Worm (Caenorhabditis elegans): ENCODE measurements around the gene abts-4.

abts-4 gene

DNA sequence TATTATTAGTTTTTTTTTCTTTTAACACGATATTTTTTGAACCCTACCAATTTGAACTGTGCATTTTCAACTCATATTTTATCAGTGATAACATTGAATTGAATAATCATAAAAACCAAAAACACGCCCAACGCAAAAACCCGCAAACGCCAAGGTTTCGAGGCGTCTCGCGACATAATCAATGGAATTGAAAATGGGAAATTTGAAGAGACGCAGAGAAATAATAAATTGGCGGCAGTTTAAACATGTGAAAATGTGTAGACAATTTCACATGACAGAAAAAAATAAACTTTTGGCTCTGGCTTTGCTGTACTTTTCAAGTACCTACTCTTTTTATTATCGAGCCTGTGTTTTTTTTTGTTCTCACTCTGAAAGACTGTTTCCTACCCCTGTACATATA is 43.3 kb upstream of the abts-4 start (continued):
- TF ChIP-seq egl-13 (tag; optimal IDR thresholded peaks at IDR 0.05), result no peak
- TF ChIP-seq egl-27 (tag; optimal IDR thresholded peaks at IDR 0.05), result no peak
- peak; percentile 47 to 72 for TF ChIP-seq lsy-2 (tag; optimal IDR thresholded peaks at IDR 0.05)
- TF ChIP-seq mdl-1 (tag; optimal IDR thresholded peaks at IDR 0.05), result peak in 1 of 2 experiments; percentile 71
- no peak for TF ChIP-seq nhr-84 (tag; optimal IDR thresholded peaks at IDR 0.05)
- TF ChIP-seq nhr-28 (tag; optimal IDR thresholded peaks at IDR 0.05), result no peak
- peak; percentile 72 for TF ChIP-seq lin-14 (GFP tag; optimal IDR thresholded peaks at IDR 0.05)
- TF ChIP-seq nhr-85 (tag), result peak; percentile 75
- TF ChIP-seq rnt-1 (tag; optimal IDR thresholded peaks at IDR 0.05), result peak; percentile 61
- TF ChIP-seq lin-39 (tag; optimal IDR thresholded peaks at IDR 0.05), result peak; percentile 46
- peak; percentile 75 for TF ChIP-seq elt-2 (tag; optimal IDR thresholded peaks at IDR 0.05)
- TF ChIP-seq sptf-1 (tag; optimal IDR thresholded peaks at IDR 0.05), result no peak
- TF ChIP-seq unc-62 (GFP tag; optimal IDR thresholded peaks at IDR 0.05), result no peak
- peak; percentile 6 to 48 (median 28) for TF ChIP-seq ceh-82 (tag; optimal IDR thresholded peaks at IDR 0.05)
- TF ChIP-seq F16B12.6 (tag; optimal IDR thresholded peaks at IDR 0.05), result no peak
- peak; percentile 12 for TF ChIP-seq lin-15B (tag; optimal IDR thresholded peaks at IDR 0.05)
- no peak for TF ChIP-seq ceh-88 (GFP tag; IDR thresholded peaks at IDR 0.05)
- no peak for TF ChIP-seq unc-98 (GFP tag; IDR thresholded peaks at IDR 0.05)
- TF ChIP-seq sox-4 (tag; optimal IDR thresholded peaks at IDR 0.05), result no peak
- peak; percentile 41 for TF ChIP-seq unc-86 (tag; optimal IDR thresholded peaks at IDR 0.05)
- no peak for TF ChIP-seq ces-1 (GFP tag; optimal IDR thresholded peaks at IDR 0.05)
- TF ChIP-seq nhr-12 (tag; optimal IDR thresholded peaks at IDR 0.05), result no peak
- peak; percentile 59 for TF ChIP-seq nhr-47 (tag; optimal IDR thresholded peaks at IDR 0.05)
- no peak for TF ChIP-seq aha-1 (tag; optimal IDR thresholded peaks at IDR 0.05)
- peak; percentile 10 for TF ChIP-seq nhr-77 (tag; optimal IDR thresholded peaks at IDR 0.05)
- peak; percentile 73 for TF ChIP-seq snu-23 (GFP tag; optimal IDR thresholded peaks at IDR 0.05)
- TF ChIP-seq nhr-76 (tag; optimal IDR thresholded peaks at IDR 0.05), result no peak
- no peak for TF ChIP-seq tlp-1 (tag; optimal IDR thresholded peaks at IDR 0.05)
- TF ChIP-seq C04F5.9 (tag; optimal IDR thresholded peaks at IDR 0.05), result no peak
- TF ChIP-seq unc-30 (tag; optimal IDR thresholded peaks at IDR 0.05), result no peak
- peak; percentile 42 for TF ChIP-seq lin-13 (GFP tag; optimal IDR thresholded peaks at IDR 0.05)
- no peak for TF ChIP-seq ama-1 (optimal IDR thresholded peaks at IDR 0.05)

DNA sequence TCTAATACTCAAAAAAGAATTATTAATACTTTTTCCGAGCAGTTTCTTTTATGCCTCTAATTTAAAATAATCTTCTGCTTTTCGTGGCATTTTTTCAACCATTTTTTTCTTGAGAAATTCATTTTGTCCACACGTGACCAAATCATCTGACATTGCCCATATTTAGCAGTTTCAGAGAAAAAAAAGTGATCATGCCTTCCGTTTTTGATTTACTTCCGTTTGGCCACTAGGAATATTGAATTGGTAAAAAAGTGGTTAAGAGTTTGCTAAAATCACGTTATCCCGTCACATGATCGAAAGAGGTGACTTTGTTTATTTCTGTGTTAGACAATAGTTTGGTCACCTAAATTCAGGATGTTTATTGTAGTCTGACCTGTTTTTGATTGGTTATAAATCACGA is 42.9 kb upstream of the abts-4 start:
- TF ChIP-seq aha-1 (tag; optimal IDR thresholded peaks at IDR 0.05) (no peak), mep-1 (tag; optimal IDR thresholded peaks at IDR 0.05) (peak; percentile 6), nhr-11 (tag; optimal IDR thresholded peaks at IDR 0.05) (no peak), lin-15B (tag; optimal IDR thresholded peaks at IDR 0.05) (no peak), mef-2 (tag; optimal IDR thresholded peaks at IDR 0.05) (no peak), nhr-12 (tag; optimal IDR thresholded peaks at IDR 0.05) (no peak), nhr-84 (tag; optimal IDR thresholded peaks at IDR 0.05) (no peak), elt-3 (tag; optimal IDR thresholded peaks at IDR 0.05) (no peak), tbx-2 (tag; optimal IDR thresholded peaks at IDR 0.05) (no peak), nhr-85 (tag) (no peak), fkh-10 (GFP tag; optimal IDR thresholded peaks at IDR 0.05) (no peak), egl-13 (tag; optimal IDR thresholded peaks at IDR 0.05) (peak; percentile 12), C04F5.9 (tag; optimal IDR thresholded peaks at IDR 0.05) (no peak), skn-1 (tag; optimal IDR thresholded peaks at IDR 0.05) (no peak), jun-1 (tag; optimal IDR thresholded peaks at IDR 0.05) (no peak), isw-1 (GFP tag; IDR thresholded peaks at IDR 0.05) (no peak), efl-1 (optimal IDR thresholded peaks at IDR 0.05) (no peak), efl-1 (GFP tag; optimal IDR thresholded peaks at IDR 0.05 in 1 of 2) (peak in 1 of 2 experiments; percentile 91), elt-2 (tag; optimal IDR thresholded peaks at IDR 0.05) (no peak), C16A3.4 (tag; optimal IDR thresholded peaks at IDR 0.05) (no peak), dsc-1 (tag; optimal IDR thresholded peaks at IDR 0.05) (no peak), pag-3 (tag; optimal IDR thresholded peaks at IDR 0.05; ENCODE audit: borderline replicate concordance, insufficient read depth) (no peak), nhr-19 (GFP tag; conservative IDR thresholded peaks at IDR 0.05) (no peak), nhr-20 (tag; optimal IDR thresholded peaks at IDR 0.05) (peak; percentile 37), mab-9 (GFP tag; IDR thresholded peaks at IDR 0.05) (no peak), ztf-4 (tag; optimal IDR thresholded peaks at IDR 0.05) (no peak), efl-3 (GFP tag; optimal IDR thresholded peaks at IDR 0.05) (no peak), ces-1 (GFP tag; optimal IDR thresholded peaks at IDR 0.05) (no peak), blmp-1 (tag; optimal IDR thresholded peaks at IDR 0.05) (no peak), lin-35 (GFP tag; optimal IDR thresholded peaks at IDR 0.05) (peak in 1 of 2 experiments; percentile 25), alr-1 (tag; optimal IDR thresholded peaks at IDR 0.05; ENCODE audit: borderline replicate concordance) (no peak)
